Fruit fly (Drosophila melanogaster): Measurements from ENCODE around the gene CG3285.

CG3285 gene

dm6 chr2L:3354642-3355380, 24.1 kb downstream of the CG3285 start, which contains the start of gene E23 (continued):
- TF ChIP-seq lmd (GFP tag; IDR thresholded peaks at IDR 0.05) (peak; percentile 99), Six4 (GFP tag; optimal IDR thresholded peaks at IDR 0.05) (peak; percentile 98), otp (GFP tag; IDR thresholded peaks at IDR 0.05) (peak; percentile 94), CG7928 (GFP tag; optimal IDR thresholded peaks at IDR 0.05) (peak; percentile 81), CG10654 (GFP tag; optimal IDR thresholded peaks at IDR 0.05) (peak; percentile 98), CG11560 (tag; IDR thresholded peaks at IDR 0.05) (peak; percentile 91), unc-4 (GFP tag; IDR thresholded peaks at IDR 0.05; ENCODE audit: partially characterized antibody) (peak; percentile 40; the same call in 1 of the 2 replicates), Fer3 (tag; optimal IDR thresholded peaks at IDR 0.05) (peak; percentile 97), sens-2 (GFP tag; IDR thresholded peaks at IDR 0.05) (peak; percentile 94), CG7357 (GFP tag; IDR thresholded peaks at IDR 0.05) (peak; percentile 95), gsb-n (tag; optimal IDR thresholded peaks at IDR 0.05) (peak; percentile 99), CG3995 (GFP tag; optimal IDR thresholded peaks at IDR 0.05) (peak; percentile 71), Dek (tag; optimal IDR thresholded peaks at IDR 0.05) (peak; percentile 99), ato (GFP tag; IDR thresholded peaks at IDR 0.05; ENCODE audit: partially characterized antibody) (peak; percentile 61; the same call in 1 of the 2 replicates), NfI (GFP tag; optimal IDR thresholded peaks at IDR 0.05) (peak; percentile 99), cad (GFP tag; optimal IDR thresholded peaks at IDR 0.05) (no peak), chn (GFP tag; optimal IDR thresholded peaks at IDR 0.05) (peak; percentile 97), ase (GFP tag; IDR thresholded peaks at IDR 0.05) (peak; percentile 97), CG6272 (GFP tag; IDR thresholded peaks at IDR 0.05) (peak; percentile 97), nerfin-1 (tag; optimal IDR thresholded peaks at IDR 0.05) (peak; percentile 98), CG12942 (GFP tag; optimal IDR thresholded peaks at IDR 0.05) (peak; percentile 98), gcm2 (GFP tag; optimal IDR thresholded peaks at IDR 0.05) (peak; percentile 93), Gug (GFP tag; IDR thresholded peaks at IDR 0.05) (peak; percentile 97), CG9932 (GFP tag; IDR thresholded peaks at IDR 0.05) (peak; percentile 97), sd (tag; optimal IDR thresholded peaks at IDR 0.05) (peak; percentile 95), Bteb2 (GFP tag; optimal IDR thresholded peaks at IDR 0.05) (peak; percentile 97), CG11696 (GFP tag; IDR thresholded peaks at IDR 0.05) (peak; percentile 88), CG10321 (GFP tag; IDR thresholded peaks at IDR 0.05) (peak; percentile 82; the same call in 1 of the 2 replicates), ken (GFP tag; IDR thresholded peaks at IDR 0.05) (peak; percentile 97), tx (GFP tag; optimal IDR thresholded peaks at IDR 0.05) (peak; percentile 94), odd (GFP tag; optimal IDR thresholded peaks at IDR 0.05) (peak; percentile 99), wek (GFP tag; optimal IDR thresholded peaks at IDR 0.05) (peak; percentile 80), CG11398 (GFP tag; optimal IDR thresholded peaks at IDR 0.05) (peak; percentile 79), ac (GFP tag; optimal IDR thresholded peaks at IDR 0.05) (no peak), CG1602 (GFP tag; optimal IDR thresholded peaks at IDR 0.05) (peak; percentile 99), vvl (GFP tag; IDR thresholded peaks at IDR 0.05) (peak; percentile 98), Deaf1 (tag; optimal IDR thresholded peaks at IDR 0.05) (peak; percentile 90), CG4404 (GFP tag; IDR thresholded peaks at IDR 0.05) (peak; percentile 94), Mad (GFP tag; optimal IDR thresholded peaks at IDR 0.05) (peak; percentile 98), CG9797 (GFP tag; optimal IDR thresholded peaks at IDR 0.05) (peak; percentile 56), HLHmδ (GFP tag; optimal IDR thresholded peaks at IDR 0.05) (peak; percentile 7), MESR4 (GFP tag; optimal IDR thresholded peaks at IDR 0.05) (peak; percentile 68), amos (GFP tag; IDR thresholded peaks at IDR 0.05; ENCODE audit: partially characterized antibody) (peak; percentile 58; the same call in 1 of the 2 replicates), rib (GFP tag; IDR thresholded peaks at IDR 0.05) (peak; percentile 96)

All from whole organism, embryonic.